Fruit fly (Drosophila melanogaster) whole organism, wandering third instar larva: ENCODE results near the gene CG10801.

ENCODE experiments used
- CG32264 ChIP-seq: fragments of 200-800 bp; sonication (Bioruptor generic); optimal IDR thresholded peaks from 2 replicates; lab custom pipeline; 2016; ENCODE audit warnings: missing biosample characterization, missing genetic modification characterization
- CG9705 ChIP-seq: fragments of 200-800 bp; sonication (Bioruptor generic); optimal IDR thresholded peaks from 2 replicates; lab custom pipeline; 2018; ENCODE audit warnings: missing biosample characterization, mild to moderate bottlenecking, missing genetic modification characterization
- Dfd ChIP-seq: fragments of >200 bp; optimal IDR thresholded peaks from 2 replicates; lab custom pipeline; 2017; ENCODE audit warnings: missing biosample characterization, missing genetic modification characterization
- Hr78 ChIP-seq: fragments of >200 bp; optimal IDR thresholded peaks from 2 replicates; lab custom pipeline; 2017; ENCODE audit warnings: missing biosample characterization, missing genetic modification characterization
- OdsH ChIP-seq: fragments of 200-800 bp; sonication (Bioruptor generic); optimal IDR thresholded peaks from 2 replicates; lab custom pipeline; 2016; ENCODE audit warnings: missing biosample characterization, mild to moderate bottlenecking, missing genetic modification characterization
- br ChIP-seq: fragments of 200-800 bp; sonication (Bioruptor generic); optimal IDR thresholded peaks from 2 replicates; lab custom pipeline; 2016; ENCODE audit warnings: missing biosample characterization, missing genetic modification characterization
- foxo ChIP-seq, 2 experiments: fragments of 200-800 bp; sonication (Bioruptor generic); optimal IDR thresholded peaks; 2 replicates in 1 of 2; 3 replicates in 1 of 2; lab custom pipeline; 2016 to 2017; ENCODE audit warnings: missing biosample characterization in 2 of 2, missing genetic modification characterization in 2 of 2
- pan ChIP-seq: fragments of >200 bp; optimal IDR thresholded peaks from 2 replicates; lab custom pipeline; 2017
- sv ChIP-seq: fragments of 200-800 bp; sonication (Bioruptor generic); optimal IDR thresholded peaks from 3 replicates; lab custom pipeline; 2016; ENCODE audit warnings: missing biosample characterization, missing genetic modification characterization
- tai ChIP-seq: sonication (Bioruptor generic); optimal IDR thresholded peaks from 2 replicates; lab custom pipeline; 2016; ENCODE audit warnings: missing biosample characterization, missing genetic modification characterization
- usp ChIP-seq: fragments of >200 bp; optimal IDR thresholded peaks from 2 replicates; lab custom pipeline; 2017; ENCODE audit warnings: missing biosample characterization, missing genetic modification characterization

- TF ChIP-seq tai (GFP tag; lab: Kevin White, UChicago): no peak
- no peak for TF ChIP-seq CG32264 (GFP tag; lab: Kevin White, UChicago)
- no peak for TF ChIP-seq br
- TF ChIP-seq sv (GFP tag; lab: Kevin White, UChicago): no peak
- no peak for TF ChIP-seq CG9705 (GFP tag; lab: Kevin White, UChicago)
- no peak for TF ChIP-seq Hr78 (GFP tag; lab: Kevin White, UChicago)
- no peak for TF ChIP-seq foxo (GFP tag; optimal IDR thresholded peaks at IDR 0.05; lab: Kevin White, UChicago)
- TF ChIP-seq Dfd (GFP tag; lab: Kevin White, UChicago): no peak
- no peak for TF ChIP-seq pan (lab: Kevin White, UChicago)
- no peak for TF ChIP-seq usp (GFP tag; lab: Kevin White, UChicago)
- no peak for TF ChIP-seq OdsH (GFP tag; lab: Kevin White, UChicago)
These were observed 37.1 kb upstream of the CG10801 start for dm6 chrX:3423199-3423768.
